Worm (Caenorhabditis elegans) whole organism, L2 larva: ENCODE data around the gene rev-3.

Experiments
- R02D3.7 ChIP-seq: fragments of 150-350 bp; optimal IDR thresholded peaks from 2 replicates; lab custom pipeline; 2014; ENCODE audit warnings: missing biosample characterization, missing genetic modification characterization
- aly-2 ChIP-seq: fragments of 150-350 bp; optimal IDR thresholded peaks from 2 replicates; lab custom pipeline; 2014; ENCODE audit warnings: missing biosample characterization, missing genetic modification characterization
- ama-1 ChIP-seq: fragments of 150-350 bp; optimal IDR thresholded peaks from 2 replicates; lab custom pipeline; 2018; ENCODE audit warnings: inconsistent platforms
- elt-3 ChIP-seq: sonication (generic microtip); optimal IDR thresholded peaks from 2 replicates; lab custom pipeline; 2017; ENCODE audit warnings: missing biosample characterization, missing genetic modification characterization
- fos-1 ChIP-seq: fragments of 150-350 bp; optimal IDR thresholded peaks from 2 replicates; lab custom pipeline; 2014; ENCODE audit warnings: missing biosample characterization, missing genetic modification characterization
- lin-13 ChIP-seq: fragments of 150-350 bp; optimal IDR thresholded peaks from 2 replicates; lab custom pipeline; 2014; ENCODE audit warnings: missing biosample characterization, missing genetic modification reagents, missing genetic modification characterization
- mdl-1 ChIP-seq, 2 experiments: fragments of 150-350 bp in 1 of 2; sonication (generic microtip) in 1 of 2; optimal IDR thresholded peaks; 2 replicates each; lab custom pipeline; 2017; ENCODE audit warnings: missing biosample characterization in 2 of 2, missing genetic modification characterization in 2 of 2
- nhr-12 ChIP-seq: fragments of 150-350 bp; optimal IDR thresholded peaks from 2 replicates; lab custom pipeline; 2014; ENCODE audit warnings: missing biosample characterization, missing genetic modification characterization
- nhr-129 ChIP-seq: fragments of 150-350 bp; optimal IDR thresholded peaks from 2 replicates; lab custom pipeline; 2014; ENCODE audit warnings: missing biosample characterization, missing genetic modification characterization
- nhr-25 ChIP-seq: fragments of 150-350 bp; sonication (generic microtip); optimal IDR thresholded peaks from 3 replicates; lab custom pipeline; 2014; ENCODE audit warnings: missing biosample characterization, missing genetic modification characterization
- nhr-77 ChIP-seq: fragments of 150-350 bp; optimal IDR thresholded peaks from 2 replicates; lab custom pipeline; 2014; ENCODE audit warnings: missing biosample characterization, missing genetic modification characterization
- snpc-4 ChIP-seq: fragments of 150-350 bp; optimal IDR thresholded peaks from 2 replicates; lab custom pipeline; 2014; ENCODE audit warnings: missing biosample characterization, missing genetic modification characterization
- unc-55 ChIP-seq: fragments of 150-350 bp; sonication (generic microtip); optimal IDR thresholded peaks from 3 replicates; lab custom pipeline; 2014; ENCODE audit warnings: missing biosample characterization, missing genetic modification reagents, missing genetic modification characterization
- ztf-11 ChIP-seq: sonication (generic microtip); optimal IDR thresholded peaks from 2 replicates; lab custom pipeline; 2017; ENCODE audit warnings: missing biosample characterization, missing genetic modification characterization

DNA sequence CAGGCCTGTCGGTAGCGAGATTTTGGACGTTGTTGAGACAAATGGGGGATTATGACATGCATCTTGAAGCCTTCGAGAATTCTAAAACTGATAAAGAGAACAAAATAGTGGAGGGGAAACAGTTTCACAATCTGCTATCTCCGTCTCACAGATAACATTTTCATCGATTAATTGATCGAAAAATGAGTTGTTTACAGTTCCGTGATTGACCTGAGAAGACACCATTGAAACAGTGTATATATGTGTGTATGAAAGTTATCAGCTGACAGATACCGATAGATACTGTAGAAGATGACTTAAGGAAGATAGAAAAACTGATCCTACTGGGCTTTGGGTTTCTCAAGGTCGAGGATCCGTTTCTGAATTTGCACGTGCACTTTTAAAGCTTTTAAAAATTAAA is 48.7 kb upstream of the rev-3 start:
- peak; percentile 26 for TF ChIP-seq nhr-129 (tag; lab: Kevin White, UChicago)
- no peak for TF ChIP-seq nhr-77 (tag; lab: Kevin White, UChicago)
- no peak for TF ChIP-seq lin-13 (GFP tag; lab: Kevin White, UChicago)
- TF ChIP-seq R02D3.7 (tag; lab: Kevin White, UChicago): no peak
- TF ChIP-seq ztf-11 (tag; lab: Kevin White, UChicago): no peak
- TF ChIP-seq elt-3: no peak
- TF ChIP-seq mdl-1 (tag; optimal IDR thresholded peaks at IDR 0.05; lab: Kevin White, UChicago): no peak
- TF ChIP-seq snpc-4 (tag; lab: Kevin White, UChicago): no peak
- TF ChIP-seq nhr-25: no peak
- TF ChIP-seq nhr-12: no peak
- TF ChIP-seq ama-1: no peak
- no peak for TF ChIP-seq unc-55 (GFP tag; lab: Kevin White, UChicago)
- peak; percentile 41 for TF ChIP-seq fos-1 (tag; lab: Kevin White, UChicago)
- no peak for TF ChIP-seq aly-2 (tag; lab: Kevin White, UChicago)
